Worm (Caenorhabditis elegans): ENCODE measurements around the gene srw-140.

- TF ChIP-seq him-1 (tag; optimal IDR thresholded peaks at IDR 0.05) (no peak), W03F9.2 (tag; optimal IDR thresholded peaks at IDR 0.05) (no peak)
Observed at ce11 chrV:5137919-5138318, 27.6 kb upstream of the srw-140 start, which contains the start of gene F14F9.3.
